Fruit fly (Drosophila melanogaster): ENCODE results near the gene Nadsyn.

Nadsyn gene

DNA sequence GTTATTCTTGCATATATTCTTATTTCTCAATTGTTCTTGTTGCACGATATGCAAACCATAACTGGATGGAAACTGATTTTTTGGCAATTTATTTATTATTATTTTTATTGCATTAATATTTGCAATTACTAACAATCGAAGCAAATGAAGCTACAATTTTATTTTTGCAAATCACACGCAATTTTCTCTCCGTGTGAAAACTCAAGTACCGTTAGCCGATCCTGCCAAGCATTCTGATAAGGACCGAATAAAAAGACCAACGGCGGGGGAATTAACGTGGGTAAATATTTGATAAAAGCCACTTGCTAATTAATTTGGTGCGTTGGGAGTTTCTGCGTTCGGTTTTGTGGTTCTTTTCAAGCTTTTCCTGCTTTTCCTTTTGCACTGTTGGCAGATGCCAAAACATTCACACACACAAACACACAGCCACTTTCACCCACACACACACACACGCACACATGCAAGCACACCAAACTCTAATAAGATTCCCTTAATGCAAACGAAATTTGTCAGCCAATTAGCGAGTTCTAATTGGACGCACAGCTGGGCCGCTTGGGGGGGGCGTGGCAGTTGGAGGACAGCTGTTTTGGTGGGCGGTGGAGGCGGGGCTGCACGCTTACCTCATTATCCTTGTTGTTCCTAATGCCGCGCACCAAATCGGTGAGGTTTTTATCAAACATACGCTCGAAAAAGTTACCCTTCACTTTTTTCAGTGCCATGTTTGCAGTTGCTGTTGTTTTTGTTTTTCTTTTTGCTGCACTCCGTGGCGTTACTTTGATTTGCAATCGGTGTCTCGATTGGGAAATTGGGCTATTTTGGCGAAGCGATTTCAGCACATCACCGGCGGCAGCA lies 17.5 kb upstream of the Nadsyn start:
- peak; percentile 57 for TF ChIP-seq Eip78C (GFP tag)
- TF ChIP-seq CG11902 (GFP tag; optimal IDR thresholded peaks at IDR 0.05): no peak
- TF ChIP-seq Blimp-1 (GFP tag; optimal IDR thresholded peaks at IDR 0.05): peak; percentile 25
- no peak for TF ChIP-seq CG7368 (GFP tag; optimal IDR thresholded peaks at IDR 0.05)
- peak; percentile 9 for TF ChIP-seq achi (GFP tag; optimal IDR thresholded peaks at IDR 0.05)
- peak; percentile 29 for TF ChIP-seq Hr4 (GFP tag; optimal IDR thresholded peaks at IDR 0.05)
- TF ChIP-seq CG6163 (GFP tag; IDR thresholded peaks at IDR 0.05): peak; percentile 31; the same call in 1 of the 3 replicates
- TF ChIP-seq fkh (GFP tag; optimal IDR thresholded peaks at IDR 0.05): no peak
- TF ChIP-seq salr (GFP tag; optimal IDR thresholded peaks at IDR 0.05): peak in 1 of 2 experiments; percentile 12
- no peak for TF ChIP-seq acj6 (GFP tag; optimal IDR thresholded peaks at IDR 0.05)

DNA sequence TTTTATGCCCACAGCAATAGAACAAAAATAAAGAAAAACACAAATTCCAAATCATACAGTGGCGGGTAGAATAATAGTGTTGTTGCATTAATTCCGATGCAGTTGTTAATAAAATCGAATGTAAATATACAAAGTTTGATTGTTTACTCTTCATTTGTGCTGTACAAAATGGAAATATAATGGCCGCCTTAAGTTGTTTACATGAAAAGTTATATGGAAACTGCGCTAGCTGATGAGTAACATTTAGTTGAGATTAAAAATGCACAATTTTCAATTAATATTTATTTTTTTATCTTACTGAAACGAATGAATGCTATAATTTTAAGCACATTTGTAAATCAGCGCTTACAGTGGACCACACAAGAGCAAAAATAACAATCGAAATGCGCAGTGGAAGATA lies 16.8 kb upstream of the Nadsyn start:
- no peak for TF ChIP-seq CG8632 (GFP tag; optimal IDR thresholded peaks at IDR 0.05)
- TF ChIP-seq CG6276 (GFP tag; optimal IDR thresholded peaks at IDR 0.05): no peak
- 0 out of 2 replicates have a peak, but pooled peaks have one; percentile 37 for TF ChIP-seq CG11294 (GFP tag; IDR thresholded peaks at IDR 0.05)
- peak; percentile 28 for TF ChIP-seq CG3032 (tag; optimal IDR thresholded peaks at IDR 0.05)
- no peak for TF ChIP-seq CG34406 (GFP tag; optimal IDR thresholded peaks at IDR 0.05)
- no peak for TF ChIP-seq dac (GFP tag; optimal IDR thresholded peaks at IDR 0.05)
- no peak for TF ChIP-seq Eip93F (GFP tag; optimal IDR thresholded peaks at IDR 0.05)
- peak; percentile 67 for TF ChIP-seq Hr4 (GFP tag; optimal IDR thresholded peaks at IDR 0.05)
- no peak for TF ChIP-seq CG6792 (GFP tag; optimal IDR thresholded peaks at IDR 0.05)
- peak; percentile 70 for TF ChIP-seq CG15336 (GFP tag; IDR thresholded peaks at IDR 0.05)
- peak; percentile 41 for TF ChIP-seq CG10631 (GFP tag; optimal IDR thresholded peaks at IDR 0.05)
- TF ChIP-seq Sox14 (GFP tag; optimal IDR thresholded peaks at IDR 0.05): no peak
- no peak for TF ChIP-seq CG7368 (GFP tag; optimal IDR thresholded peaks at IDR 0.05)
- no peak for TF ChIP-seq CG16779 (tag; optimal IDR thresholded peaks at IDR 0.05)
- TF ChIP-seq CG11762 (GFP tag; optimal IDR thresholded peaks at IDR 0.05; ENCODE audit: insufficient read depth): no peak
- TF ChIP-seq Gug (GFP tag; IDR thresholded peaks at IDR 0.05): peak; percentile 64
- no peak for TF ChIP-seq fd59A (GFP tag; optimal IDR thresholded peaks at IDR 0.05)
- TF ChIP-seq Ets21C (GFP tag; optimal IDR thresholded peaks at IDR 0.05): no peak
- no peak for TF ChIP-seq CG10669 (GFP tag; optimal IDR thresholded peaks at IDR 0.05)
- peak; percentile 77; the same call in 2 of the 3 replicates for TF ChIP-seq CG8119 (GFP tag; IDR thresholded peaks at IDR 0.05)
- peak; percentile 48 for TF ChIP-seq esn (GFP tag; optimal IDR thresholded peaks at IDR 0.05)
- TF ChIP-seq Ets96B (tag; optimal IDR thresholded peaks at IDR 0.05): peak; percentile 3
- TF ChIP-seq salr (GFP tag; optimal IDR thresholded peaks at IDR 0.05): peak in 1 of 2 experiments; percentile 56

DNA sequence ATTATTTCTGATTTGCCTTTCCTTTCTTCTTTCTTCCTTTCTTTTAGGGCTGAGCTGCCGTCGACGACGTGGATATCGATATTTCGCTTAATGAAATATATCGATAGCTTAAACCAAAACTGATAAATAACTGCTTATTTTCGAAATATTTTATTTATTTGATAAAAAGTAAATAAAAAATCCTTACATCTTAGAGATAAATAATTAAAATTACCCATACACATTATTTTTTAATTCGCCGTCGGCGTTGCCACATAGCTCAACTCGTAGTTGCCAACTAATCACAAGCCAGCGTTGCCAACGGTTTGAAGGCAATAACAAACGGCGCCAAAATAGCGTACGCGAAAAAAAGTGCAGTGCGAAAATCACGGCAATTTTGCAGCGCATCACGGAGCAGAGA lies 3.8 kb upstream of the Nadsyn start, which contains the start of the genes Mrgn1 and mus101:
Mrgn1 (minus strand) TSS at position 44 of the 400 bp plus-strand sequence.
mus101 (plus strand) TSS at position 313 of the 400 bp plus-strand sequence.
- no peak for TF ChIP-seq achi (GFP tag; optimal IDR thresholded peaks at IDR 0.05)
- no peak for TF ChIP-seq CG6163 (GFP tag; IDR thresholded peaks at IDR 0.05)
- no peak for TF ChIP-seq CG11762 (GFP tag; optimal IDR thresholded peaks at IDR 0.05; ENCODE audit: insufficient read depth)
- TF ChIP-seq fd59A (GFP tag; optimal IDR thresholded peaks at IDR 0.05): no peak
- TF ChIP-seq CG11902 (GFP tag; optimal IDR thresholded peaks at IDR 0.05): no peak

DNA sequence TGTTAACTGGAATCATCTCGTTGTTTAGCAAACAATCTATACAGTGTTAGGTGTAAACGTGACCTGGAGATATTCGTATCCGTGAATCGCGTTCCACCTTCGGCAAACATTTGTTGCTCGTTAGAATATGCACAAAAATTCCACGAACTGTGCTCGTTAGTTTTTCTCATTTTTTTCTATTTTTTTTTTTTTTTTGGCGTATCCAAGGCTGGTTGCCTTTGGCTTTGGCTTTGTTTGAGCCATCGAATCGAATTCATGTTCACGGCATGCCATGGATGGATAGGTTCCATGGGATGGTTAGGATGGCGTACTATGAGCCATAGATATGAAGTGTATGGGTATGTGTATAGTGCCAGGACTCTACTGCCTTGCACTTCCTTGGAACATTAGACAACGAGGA lies 18.4 kb downstream of the Nadsyn start:
- no peak for TF ChIP-seq esn (GFP tag; optimal IDR thresholded peaks at IDR 0.05)
- TF ChIP-seq CG10631 (GFP tag; optimal IDR thresholded peaks at IDR 0.05): no peak
- no peak for TF ChIP-seq Blimp-1 (GFP tag; optimal IDR thresholded peaks at IDR 0.05)
- TF ChIP-seq CG4318 (GFP tag; optimal IDR thresholded peaks at IDR 0.05): no peak
- TF ChIP-seq achi (GFP tag; optimal IDR thresholded peaks at IDR 0.05): no peak
- TF ChIP-seq CG1621 (tag; optimal IDR thresholded peaks at IDR 0.05): no peak
- no peak for TF ChIP-seq CG6276 (GFP tag; optimal IDR thresholded peaks at IDR 0.05)
- TF ChIP-seq fkh (GFP tag; optimal IDR thresholded peaks at IDR 0.05): no peak
- TF ChIP-seq CG34406 (GFP tag; optimal IDR thresholded peaks at IDR 0.05): no peak
- no peak for TF ChIP-seq CG8632 (GFP tag; optimal IDR thresholded peaks at IDR 0.05)
- no peak for TF ChIP-seq vri (GFP tag; optimal IDR thresholded peaks at IDR 0.05)
- no peak for TF ChIP-seq fd59A (GFP tag; optimal IDR thresholded peaks at IDR 0.05)
- no peak for TF ChIP-seq CG11902 (GFP tag; optimal IDR thresholded peaks at IDR 0.05)
- TF ChIP-seq CG31627 (GFP tag; optimal IDR thresholded peaks at IDR 0.05): no peak

Data from whole organism, prepupa.